Worm (Caenorhabditis elegans) whole organism, late embryonic: Measurements from ENCODE around the gene F14F9.4.

Experiments used
- C08G9.2 ChIP-seq: sonication (generic microtip); optimal IDR thresholded peaks from 2 replicates; lab custom pipeline; 2016; ENCODE audit warnings: mild to moderate bottlenecking, missing genetic modification characterization, moderate library complexity, missing compliant biosample characterization
- C38D4.7 ChIP-seq: fragments of 200-800 bp; sonication (Bioruptor generic); optimal IDR thresholded peaks from 2 replicates; lab custom pipeline; 2018; ENCODE audit warnings: mild to moderate bottlenecking, missing genetic modification characterization, moderate library complexity, missing compliant biosample characterization
- K09A11.1 ChIP-seq: sonication (generic microtip); optimal IDR thresholded peaks from 2 replicates; lab custom pipeline; 2017; ENCODE audit warnings: antibody characterized with exemption, mild to moderate bottlenecking, missing genetic modification characterization, missing compliant biosample characterization; ENCODE audit not compliant: insufficient read depth
- T23F11.4 ChIP-seq: fragments of 200-800 bp; sonication (Bioruptor generic); optimal IDR thresholded peaks from 2 replicates; lab custom pipeline; 2018; ENCODE audit warnings: mild to moderate bottlenecking, missing genetic modification characterization, missing compliant biosample characterization
- Y22D7AL.16 ChIP-seq: sonication (generic microtip); optimal IDR thresholded peaks from 2 replicates; lab custom pipeline; 2016; ENCODE audit warnings: missing genetic modification characterization, missing compliant biosample characterization
- ahr-1 ChIP-seq: sonication (generic microtip); optimal IDR thresholded peaks from 2 replicates; lab custom pipeline; 2016; ENCODE audit warnings: missing genetic modification characterization, missing compliant biosample characterization
- ceh-14 ChIP-seq: sonication (generic microtip); optimal IDR thresholded peaks from 2 replicates; lab custom pipeline; 2016; ENCODE audit warnings: missing genotype, missing genetic modification characterization, missing compliant biosample characterization
- ceh-18 ChIP-seq: sonication (generic microtip); optimal IDR thresholded peaks from 2 replicates; lab custom pipeline; 2016; ENCODE audit warnings: missing genetic modification characterization, missing compliant biosample characterization
- ceh-22 ChIP-seq: sonication (generic microtip); optimal IDR thresholded peaks from 2 replicates; lab custom pipeline; 2017; ENCODE audit warnings: missing biosample characterization, missing genetic modification characterization
- ceh-30 ChIP-seq: fragments of 150-350 bp; optimal IDR thresholded peaks from 2 replicates; lab custom pipeline; 2014; ENCODE audit warnings: missing biosample characterization, missing genetic modification characterization
- ceh-34 ChIP-seq: sonication (generic microtip); optimal IDR thresholded peaks from 2 replicates; lab custom pipeline; 2016; ENCODE audit warnings: mild to moderate bottlenecking, missing genetic modification characterization, missing compliant biosample characterization
- ceh-45 ChIP-seq: fragments of 200-800 bp; sonication (Bioruptor generic); IDR thresholded peaks from 2 replicates; pipeline ENCODE4 v1.3.6; 2022; ENCODE audit warnings: missing genetic modification reagents, missing genetic modification characterization, missing compliant biosample characterization
- ceh-48 ChIP-seq: sonication (generic microtip); optimal IDR thresholded peaks from 2 replicates; lab custom pipeline; 2016; ENCODE audit warnings: missing genetic modification characterization, inconsistent platforms, missing compliant biosample characterization
- ceh-6 ChIP-seq: fragments of 200-800 bp; sonication (Bioruptor generic); optimal IDR thresholded peaks from 2 replicates; lab custom pipeline; 2018; ENCODE audit warnings: mild to moderate bottlenecking, missing genetic modification characterization, missing compliant biosample characterization
- ceh-9 ChIP-seq: sonication (generic microtip); optimal IDR thresholded peaks from 2 replicates; lab custom pipeline; 2016; ENCODE audit warnings: mild to moderate bottlenecking, missing genetic modification characterization, inconsistent platforms, missing compliant biosample characterization
- che-1 ChIP-seq: sonication (generic microtip); optimal IDR thresholded peaks from 2 replicates; lab custom pipeline; 2016; ENCODE audit warnings: mild to moderate bottlenecking, missing genetic modification characterization, missing compliant biosample characterization
- elt-2 ChIP-seq: sonication (generic microtip); optimal IDR thresholded peaks from 2 replicates; lab custom pipeline; 2016; ENCODE audit warnings: missing genetic modification reagents, missing genetic modification characterization, missing compliant biosample characterization
- elt-4 ChIP-seq: sonication (generic microtip); optimal IDR thresholded peaks from 2 replicates; lab custom pipeline; 2016; ENCODE audit warnings: missing genetic modification characterization, missing compliant biosample characterization
- fax-1 ChIP-seq: sonication (generic microtip); optimal IDR thresholded peaks from 2 replicates; lab custom pipeline; 2016; ENCODE audit warnings: missing genotype, missing genetic modification characterization, missing compliant biosample characterization
- fkh-6 ChIP-seq: sonication (generic microtip); optimal IDR thresholded peaks from 2 replicates; lab custom pipeline; 2016; ENCODE audit warnings: missing genetic modification characterization, missing compliant biosample characterization
- gmeb-2 ChIP-seq: sonication (generic microtip); optimal IDR thresholded peaks from 2 replicates; lab custom pipeline; 2016; ENCODE audit warnings: missing genetic modification characterization, inconsistent platforms, missing compliant biosample characterization
- hlh-13 ChIP-seq: fragments of 200-800 bp; sonication (Bioruptor generic); optimal IDR thresholded peaks from 2 replicates; lab custom pipeline; 2018; ENCODE audit warnings: mild to moderate bottlenecking, missing genetic modification characterization, missing compliant biosample characterization
- hlh-15 ChIP-seq: sonication (generic microtip); optimal IDR thresholded peaks from 2 replicates; lab custom pipeline; 2016; ENCODE audit warnings: missing genetic modification characterization, missing compliant biosample characterization
- lim-6 ChIP-seq: sonication (generic microtip); optimal IDR thresholded peaks from 2 replicates; lab custom pipeline; 2016; ENCODE audit warnings: missing genetic modification characterization, missing compliant biosample characterization
- lin-11 ChIP-seq: fragments of 200-800 bp; sonication (Bioruptor generic); optimal IDR thresholded peaks from 2 replicates; lab custom pipeline; 2018; ENCODE audit warnings: mild to moderate bottlenecking, missing genetic modification characterization, missing compliant biosample characterization
- nhr-11 ChIP-seq: fragments of 150-350 bp; optimal IDR thresholded peaks from 2 replicates; lab custom pipeline; 2014; ENCODE audit warnings: missing biosample characterization, missing genetic modification characterization
- nhr-232 ChIP-seq: sonication (generic microtip); optimal IDR thresholded peaks from 2 replicates; lab custom pipeline; 2016; ENCODE audit warnings: missing genetic modification characterization, missing compliant biosample characterization
- odd-2 ChIP-seq: sonication (generic microtip); optimal IDR thresholded peaks from 2 replicates; lab custom pipeline; 2017; ENCODE audit warnings: antibody characterized with exemption, mild to moderate bottlenecking, missing genetic modification characterization, missing compliant biosample characterization
- pax-1 ChIP-seq: fragments of 150-350 bp; optimal IDR thresholded peaks from 2 replicates; lab custom pipeline; 2014; ENCODE audit warnings: missing biosample characterization, missing genetic modification characterization
- pha-2 ChIP-seq: sonication (generic microtip); optimal IDR thresholded peaks from 2 replicates; lab custom pipeline; 2017; ENCODE audit warnings: mild to moderate bottlenecking, missing genetic modification characterization, missing compliant biosample characterization
- pha-4 ChIP-seq: fragments of 150-350 bp; optimal IDR thresholded peaks from 2 replicates; lab custom pipeline; 2018; ENCODE audit warnings: missing biosample characterization, missing genetic modification reagents, missing genetic modification characterization
- pqm-1 ChIP-seq: sonication (generic microtip); optimal IDR thresholded peaks from 2 replicates; lab custom pipeline; 2016; ENCODE audit warnings: missing genetic modification characterization, missing compliant biosample characterization
- ref-2 ChIP-seq: sonication (generic microtip); optimal IDR thresholded peaks from 2 replicates; lab custom pipeline; 2016; ENCODE audit warnings: missing genetic modification characterization, missing compliant biosample characterization
- rnt-1 ChIP-seq: sonication (generic microtip); optimal IDR thresholded peaks from 2 replicates; lab custom pipeline; 2016; ENCODE audit warnings: missing genetic modification characterization, missing compliant biosample characterization
- sox-2 ChIP-seq: fragments of 200-800 bp; sonication (Bioruptor generic); IDR thresholded peaks from 2 replicates; pipeline ENCODE4 v1.3.6; 2022; ENCODE audit warnings: missing genetic modification reagents, missing genetic modification characterization, missing compliant biosample characterization
- sox-4 ChIP-seq: sonication (generic microtip); optimal IDR thresholded peaks from 2 replicates; lab custom pipeline; 2017; ENCODE audit warnings: mild to moderate bottlenecking, missing genetic modification characterization, inconsistent platforms, missing compliant biosample characterization
- syd-9 ChIP-seq: sonication (generic microtip); optimal IDR thresholded peaks from 2 replicates; lab custom pipeline; 2016; ENCODE audit warnings: mild to moderate bottlenecking, missing genetic modification characterization, moderate library complexity, missing compliant biosample characterization
- ttx-3 ChIP-seq: sonication (generic microtip); optimal IDR thresholded peaks from 2 replicates; lab custom pipeline; 2016; ENCODE audit warnings: missing genetic modification reagents, missing genetic modification characterization, missing compliant biosample characterization
- unc-3 ChIP-seq, 2 experiments: fragments of 200-800 bp in 1 of 2; sonication (Bioruptor generic) in 1 of 2; sonication (generic microtip) in 1 of 2; conservative IDR thresholded peaks in 1 of 2; optimal IDR thresholded peaks in 1 of 2; 2 replicates each; pipeline versions ENCODE4 v1.3.6 to Lab custom; 2016 to 2022; ENCODE audit warnings: missing compliant biosample characterization in 2 of 2, missing genetic modification characterization in 2 of 2, missing genetic modification reagents in 1 of 2
- unc-86 ChIP-seq: sonication (generic microtip); optimal IDR thresholded peaks from 2 replicates; lab custom pipeline; 2016; ENCODE audit warnings: missing genetic modification characterization, missing compliant biosample characterization
- zip-5 ChIP-seq: sonication (generic microtip); optimal IDR thresholded peaks from 2 replicates; lab custom pipeline; 2016; ENCODE audit warnings: missing genetic modification characterization, missing compliant biosample characterization
- ztf-16 ChIP-seq: sonication (generic microtip); optimal IDR thresholded peaks from 2 replicates; lab custom pipeline; 2017; ENCODE audit warnings: missing genetic modification characterization, missing compliant biosample characterization

The F14F9.4 gene

ce11 chrV:5143785-5144184 is 11.2 kb downstream of the F14F9.4 start, which contains the start of gene srh-129:
Gene srh-129, minus strand, starts transcription at chrV:5143885.
- TF ChIP-seq odd-2: no peak
- no peak for TF ChIP-seq ceh-45 (GFP tag; lab: Robert Waterston, UW)
- no peak for TF ChIP-seq lin-11 (tag; lab: Kevin White, UChicago)
- no peak for TF ChIP-seq ceh-34 (tag; lab: Kevin White, UChicago)

ce11 chrV:5144541-5144940 is 12.0 kb downstream of the F14F9.4 start, which contains the start of gene F14F9.2:
Gene F14F9.2, plus strand, starts transcription at chrV:5144841.
- TF ChIP-seq ztf-16 (tag; lab: Kevin White, UChicago) (no peak), ceh-9 (tag; lab: Kevin White, UChicago) (no peak), hlh-15 (tag; lab: Kevin White, UChicago) (no peak), sox-2 (no peak), sox-4 (tag; lab: Kevin White, UChicago) (no peak), ttx-3 (tag; lab: Kevin White, UChicago) (no peak), zip-5 (no peak), hlh-13 (no peak), ceh-48 (tag; lab: Kevin White, UChicago) (no peak), ceh-6 (no peak), che-1 (tag; lab: Kevin White, UChicago) (no peak), ahr-1 (tag; lab: Kevin White, UChicago) (no peak), ceh-22 (tag; lab: Kevin White, UChicago) (no peak), C08G9.2 (tag; lab: Kevin White, UChicago) (no peak), fkh-6 (tag; lab: Kevin White, UChicago) (no peak), pha-4 (tag; lab: Kevin White, UChicago) (no peak), lim-6 (tag; lab: Kevin White, UChicago) (no peak)

- no peak for TF ChIP-seq K09A11.1 (tag; lab: Kevin White, UChicago)
- TF ChIP-seq Y22D7AL.16 (tag; lab: Kevin White, UChicago): no peak
- TF ChIP-seq rnt-1 (tag; lab: Kevin White, UChicago): no peak
- no peak for TF ChIP-seq fax-1 (tag; lab: Kevin White, UChicago)
- TF ChIP-seq C38D4.7 (GFP tag; lab: Kevin White, UChicago): no peak
- no peak for TF ChIP-seq elt-4 (tag; lab: Kevin White, UChicago)
- no peak for TF ChIP-seq ceh-14 (tag; lab: Kevin White, UChicago)
- TF ChIP-seq ceh-18: no peak
- TF ChIP-seq unc-86: no peak
- TF ChIP-seq lim-6 (tag; lab: Kevin White, UChicago): no peak
- TF ChIP-seq elt-2 (tag; lab: Kevin White, UChicago): no peak
- TF ChIP-seq ceh-22 (tag; lab: Kevin White, UChicago): no peak
- TF ChIP-seq ttx-3 (tag; lab: Kevin White, UChicago): no peak
These were observed 13.9 kb downstream of the F14F9.4 start, which contains the start of gene F14F9.6 for ce11 chrV:5146394-5146793. Gene F14F9.6, minus strand, starts transcription at chrV:5146494.

ce11 chrV:5150880-5151279 is 18.3 kb downstream of the F14F9.4 start, which contains the start of gene srh-130:
Gene srh-130, plus strand, starts transcription at chrV:5151180.
- TF ChIP-seq Y22D7AL.16 (tag; lab: Kevin White, UChicago) (no peak), T23F11.4 (GFP tag; lab: Kevin White, UChicago) (no peak), ztf-16 (tag; lab: Kevin White, UChicago) (no peak), odd-2 (no peak), ceh-30 (no peak), pha-2 (no peak), nhr-11 (tag; lab: Kevin White, UChicago) (no peak), nhr-232 (no peak), ceh-48 (tag; lab: Kevin White, UChicago) (no peak), pax-1 (tag; lab: Kevin White, UChicago) (no peak), unc-3 (GFP tag; conservative IDR thresholded peaks at IDR 0.05; lab: Robert Waterston, UW) (no peak), unc-3 (tag; optimal IDR thresholded peaks at IDR 0.05; lab: Kevin White, UChicago) (no peak), sox-2 (no peak), pqm-1 (tag; lab: Kevin White, UChicago) (no peak), gmeb-2 (tag; lab: Kevin White, UChicago) (no peak), fax-1 (tag; lab: Kevin White, UChicago) (no peak), syd-9 (no peak), rnt-1 (tag; lab: Kevin White, UChicago) (no peak), fkh-6 (tag; lab: Kevin White, UChicago) (no peak), ceh-6 (no peak), ref-2 (tag; lab: Kevin White, UChicago) (no peak)
